Fruit fly (Drosophila melanogaster): ENCODE results near the gene CG8907.

The CG8907 gene

dm6 chr3R:16986181-16987074, 21.6 kb upstream of the CG8907 start:
- no peak for TF ChIP-seq N (GFP tag; optimal IDR thresholded peaks at IDR 0.05)
- TF ChIP-seq woc (GFP tag; optimal IDR thresholded peaks at IDR 0.05) = peak; percentile 87
- TF ChIP-seq CG32264 (GFP tag; optimal IDR thresholded peaks at IDR 0.05) = peak; percentile 90
- TF ChIP-seq Hr78 (GFP tag; optimal IDR thresholded peaks at IDR 0.05) = no peak
- no peak for TF ChIP-seq jim (GFP tag; optimal IDR thresholded peaks at IDR 0.05)
- peak; percentile 91 for TF ChIP-seq HLH106 (tag; optimal IDR thresholded peaks at IDR 0.05)
- peak; percentile 57 for TF ChIP-seq sage (GFP tag; optimal IDR thresholded peaks at IDR 0.05)
- TF ChIP-seq foxo (GFP tag; optimal IDR thresholded peaks at IDR 0.05) = peak; percentile 90 to 96
- TF ChIP-seq ey (GFP tag; optimal IDR thresholded peaks at IDR 0.05) = peak; percentile 96
- peak; percentile 78 for TF ChIP-seq Jra (GFP tag; optimal IDR thresholded peaks at IDR 0.05)
- no peak for TF ChIP-seq dl (GFP tag; optimal IDR thresholded peaks at IDR 0.05; ENCODE audit: insufficient read depth in 1 of 2, partially characterized antibody in 2 of 2)
- TF ChIP-seq dsf (GFP tag; optimal IDR thresholded peaks at IDR 0.05; ENCODE audit: borderline replicate concordance) = no peak
- no peak for TF ChIP-seq Vsx2 (GFP tag; optimal IDR thresholded peaks at IDR 0.05; ENCODE audit: partially characterized antibody)
- TF ChIP-seq lola (GFP tag; optimal IDR thresholded peaks at IDR 0.05) = no peak
- peak; percentile 86 for TF ChIP-seq Sp1 (GFP tag; optimal IDR thresholded peaks at IDR 0.05)
- peak; percentile 66 for TF ChIP-seq CrebA (GFP tag; optimal IDR thresholded peaks at IDR 0.05; ENCODE audit: borderline replicate concordance)
- no peak for TF ChIP-seq Myc (optimal IDR thresholded peaks at IDR 0.05)
- TF ChIP-seq Abd-B (GFP tag; optimal IDR thresholded peaks at IDR 0.05) = no peak
- TF ChIP-seq OdsH (GFP tag; optimal IDR thresholded peaks at IDR 0.05) = peak; percentile 93
- TF ChIP-seq br (GFP tag; optimal IDR thresholded peaks at IDR 0.05) = peak; percentile 95
- no peak for TF ChIP-seq usp (GFP tag; optimal IDR thresholded peaks at IDR 0.05)
- no peak for TF ChIP-seq Rel (GFP tag; optimal IDR thresholded peaks at IDR 0.05)
- TF ChIP-seq Rel (tag; optimal IDR thresholded peaks at IDR 0.05) = peak; percentile 97
- TF ChIP-seq psq (GFP tag; optimal IDR thresholded peaks at IDR 0.05) = peak; percentile 83
- peak; percentile 83 for TF ChIP-seq Mio (GFP tag; optimal IDR thresholded peaks at IDR 0.05)
- peak; percentile 24 for TF ChIP-seq brk (GFP tag; optimal IDR thresholded peaks at IDR 0.05)
- TF ChIP-seq sv (GFP tag; optimal IDR thresholded peaks at IDR 0.05) = peak; percentile 87
- peak; percentile 95 for TF ChIP-seq fru (GFP tag; optimal IDR thresholded peaks at IDR 0.05)
- no peak for TF ChIP-seq Dif (GFP tag; optimal IDR thresholded peaks at IDR 0.05; ENCODE audit: partially characterized antibody)
- TF ChIP-seq dmrt93B (GFP tag; optimal IDR thresholded peaks at IDR 0.05) = peak; percentile 77
- no peak for TF ChIP-seq pan (optimal IDR thresholded peaks at IDR 0.05)
- TF ChIP-seq GATAd (GFP tag; optimal IDR thresholded peaks at IDR 0.05) = no peak
- peak; percentile 97 for TF ChIP-seq h (GFP tag; optimal IDR thresholded peaks at IDR 0.05)
- TF ChIP-seq rgr (GFP tag; optimal IDR thresholded peaks at IDR 0.05) = peak; percentile 91
- TF ChIP-seq CG9705 (GFP tag; optimal IDR thresholded peaks at IDR 0.05) = peak; percentile 64
- peak; percentile 86 for TF ChIP-seq Hnf4 (GFP tag; optimal IDR thresholded peaks at IDR 0.05)
- TF ChIP-seq tai (GFP tag; optimal IDR thresholded peaks at IDR 0.05) = peak; percentile 70
- peak; percentile 49 for TF ChIP-seq Hr83 (GFP tag; optimal IDR thresholded peaks at IDR 0.05; ENCODE audit: poor library complexity, severe bottlenecking)
- no peak for TF ChIP-seq Dfd (GFP tag; optimal IDR thresholded peaks at IDR 0.05)

- TF ChIP-seq dl (GFP tag; optimal IDR thresholded peaks at IDR 0.05; ENCODE audit: insufficient read depth in 1 of 2, partially characterized antibody in 2 of 2) (peak in 1 of 2 experiments; percentile 23), GATAd (GFP tag; optimal IDR thresholded peaks at IDR 0.05) (no peak), Jra (GFP tag; optimal IDR thresholded peaks at IDR 0.05) (no peak), sage (GFP tag; optimal IDR thresholded peaks at IDR 0.05) (no peak), Vsx2 (GFP tag; optimal IDR thresholded peaks at IDR 0.05; ENCODE audit: partially characterized antibody) (no peak), foxo (GFP tag; optimal IDR thresholded peaks at IDR 0.05) (no peak), psq (GFP tag; optimal IDR thresholded peaks at IDR 0.05) (no peak), Sp1 (GFP tag; optimal IDR thresholded peaks at IDR 0.05) (no peak), Hr83 (GFP tag; optimal IDR thresholded peaks at IDR 0.05; ENCODE audit: poor library complexity, severe bottlenecking) (peak; percentile 20), Dfd (GFP tag; optimal IDR thresholded peaks at IDR 0.05) (no peak), h (GFP tag; optimal IDR thresholded peaks at IDR 0.05) (peak; percentile 16), dsf (GFP tag; optimal IDR thresholded peaks at IDR 0.05; ENCODE audit: borderline replicate concordance) (no peak), woc (GFP tag; optimal IDR thresholded peaks at IDR 0.05) (no peak), Dif (GFP tag; optimal IDR thresholded peaks at IDR 0.05; ENCODE audit: partially characterized antibody) (peak; percentile 44), N (GFP tag; optimal IDR thresholded peaks at IDR 0.05) (no peak), Rel (GFP tag; optimal IDR thresholded peaks at IDR 0.05) (no peak), Rel (tag; optimal IDR thresholded peaks at IDR 0.05) (peak; percentile 33), jim (GFP tag; optimal IDR thresholded peaks at IDR 0.05) (no peak)
Observed at dm6 chr3R:16987220-16987923, 20.7 kb upstream of the CG8907 start, which contains the start of gene CG18622. Gene CG18622, minus strand, starts transcription at chr3R:16987732.
